1 fruit fly cellular context compared by ENCODE assay signal in genomic region chr3L:13862403-13862802, dm6.
TF ChIP-seq lines count a peak whose summit lies in the region.

No protein-coding gene starts in this region.

TF ChIP-seq in whole organism, embryonic, 481 proteins besides CTCF, POLR2A, EP300 and RAD21 (continued from another document and continues in another):
- TF ChIP-seq CG9817 (tag; optimal IDR thresholded peaks at IDR 0.05; lab: Kevin White, UChicago) (peak; percentile 92), eve (GFP tag; optimal IDR thresholded peaks at IDR 0.05; lab: Kevin White, UChicago) (no peak), CG8089 (GFP tag; optimal IDR thresholded peaks at IDR 0.05; lab: Kevin White, UChicago) (peak; percentile 76), Fer3 (tag; optimal IDR thresholded peaks at IDR 0.05; lab: Kevin White, UChicago) (peak; percentile 77), CG2889 (GFP tag; IDR thresholded peaks at IDR 0.05; lab: Robert Waterston, UW) (no peak; the same call in 1 of the 3 replicates), klu (GFP tag; IDR thresholded peaks at IDR 0.05; lab: Robert Waterston, UW) (peak; percentile 68), Aef1 (GFP tag; IDR thresholded peaks at IDR 0.05; lab: Robert Waterston, UW) (peak; percentile 88), stwl (tag; optimal IDR thresholded peaks at IDR 0.05; lab: Kevin White, UChicago) (no peak), fu2 (GFP tag; optimal IDR thresholded peaks at IDR 0.05; lab: Kevin White, UChicago) (peak; percentile 77), BtbVII (GFP tag; optimal IDR thresholded peaks at IDR 0.05; lab: Kevin White, UChicago) (no peak), CG9932 (GFP tag; IDR thresholded peaks at IDR 0.05; lab: Robert Waterston, UW) (peak; percentile 97), CG2120 (GFP tag; optimal IDR thresholded peaks at IDR 0.05; lab: Kevin White, UChicago) (peak; percentile 96), dimm (GFP tag; IDR thresholded peaks at IDR 0.05; lab: Robert Waterston, UW) (peak; percentile 89), CG17802 (tag; optimal IDR thresholded peaks at IDR 0.05; lab: Kevin White, UChicago) (no peak), MBD-R2 (GFP tag; IDR thresholded peaks at IDR 0.05; lab: Robert Waterston, UW) (no peak), org-1 (GFP tag; optimal IDR thresholded peaks at IDR 0.05; lab: Kevin White, UChicago) (peak; percentile 60), schlank (tag; optimal IDR thresholded peaks at IDR 0.05; lab: Kevin White, UChicago) (peak; percentile 78), Ets97D (GFP tag; optimal IDR thresholded peaks at IDR 0.05; lab: Kevin White, UChicago) (peak; percentile 58), CG34422 (GFP tag; IDR thresholded peaks at IDR 0.05; lab: Robert Waterston, UW) (no peak), CG34376 (GFP tag; optimal IDR thresholded peaks at IDR 0.05; lab: Kevin White, UChicago) (peak; percentile 59), tx (GFP tag; optimal IDR thresholded peaks at IDR 0.05; lab: Kevin White, UChicago) (peak; percentile 89), lov (optimal IDR thresholded peaks at IDR 0.05; lab: Kevin White, UChicago) (no peak), lov (GFP tag; IDR thresholded peaks at IDR 0.05; lab: Robert Waterston, UW) (peak; percentile 88), CG6791 (GFP tag; IDR thresholded peaks at IDR 0.05; lab: Robert Waterston, UW; ENCODE audit: partially characterized antibody) (no peak), trh (GFP tag; optimal IDR thresholded peaks at IDR 0.05; lab: Kevin White, UChicago) (peak; percentile 47), CG15601 (tag; optimal IDR thresholded peaks at IDR 0.05; lab: Kevin White, UChicago) (no peak), CG17612 (GFP tag; IDR thresholded peaks at IDR 0.05; lab: Robert Waterston, UW) (peak; percentile 83), toy (GFP tag; IDR thresholded peaks at IDR 0.05; lab: Robert Waterston, UW) (peak; percentile 83; the same call in 1 of the 2 replicates), kni (GFP tag; optimal IDR thresholded peaks at IDR 0.05; lab: Kevin White, UChicago) (no peak), gt (GFP tag; IDR thresholded peaks at IDR 0.05; lab: Robert Waterston, UW) (peak; percentile 61; the same call in 1 of the 2 replicates), CG1529 (GFP tag; optimal IDR thresholded peaks at IDR 0.05; lab: Kevin White, UChicago) (peak; percentile 63), Bdp1 (GFP tag; optimal IDR thresholded peaks at IDR 0.05; lab: Kevin White, UChicago) (peak; percentile 62), CG3995 (GFP tag; optimal IDR thresholded peaks at IDR 0.05; lab: Kevin White, UChicago) (no peak), CG3407 (GFP tag; optimal IDR thresholded peaks at IDR 0.05; lab: Kevin White, UChicago) (peak; percentile 54), p53 (GFP tag; optimal IDR thresholded peaks at IDR 0.05; lab: Kevin White, UChicago) (peak; percentile 70), repo (GFP tag; optimal IDR thresholded peaks at IDR 0.05; lab: Kevin White, UChicago) (no peak), btn (GFP tag; optimal IDR thresholded peaks at IDR 0.05; lab: Kevin White, UChicago) (peak; percentile 9), cad (GFP tag; optimal IDR thresholded peaks at IDR 0.05; lab: Kevin White, UChicago) (no peak), ab (GFP tag; optimal IDR thresholded peaks at IDR 0.05; lab: Kevin White, UChicago) (peak; percentile 91), CoRest (tag; optimal IDR thresholded peaks at IDR 0.05; lab: Kevin White, UChicago) (peak; percentile 84), CG32772 (GFP tag; IDR thresholded peaks at IDR 0.05; lab: Robert Waterston, UW) (no peak; the same call in 1 of the 2 replicates), CG9876 (GFP tag; optimal IDR thresholded peaks at IDR 0.05; lab: Kevin White, UChicago) (peak; percentile 72), CG14965 (GFP tag; optimal IDR thresholded peaks at IDR 0.05; lab: Kevin White, UChicago; ENCODE audit: borderline replicate concordance) (no peak), CG11247 (GFP tag; IDR thresholded peaks at IDR 0.05; lab: Robert Waterston, UW) (peak; percentile 90), chif (GFP tag; optimal IDR thresholded peaks at IDR 0.05; lab: Kevin White, UChicago) (peak; percentile 83 to 86), lilli (GFP tag; optimal IDR thresholded peaks at IDR 0.05; lab: Kevin White, UChicago) (peak; percentile 92), dm (GFP tag; optimal IDR thresholded peaks at IDR 0.05; lab: Kevin White, UChicago) (peak; percentile 74), Trl (optimal IDR thresholded peaks at IDR 0.05; lab: Kevin White, UChicago) (no peak), Trl (GFP tag; optimal IDR thresholded peaks at IDR 0.05; lab: Kevin White, UChicago) (peak; percentile 82), Atf6 (GFP tag; IDR thresholded peaks at IDR 0.05; lab: Robert Waterston, UW) (peak; percentile 91), CG6765 (GFP tag; optimal IDR thresholded peaks at IDR 0.05; lab: Kevin White, UChicago) (no peak), CG14441 (GFP tag; IDR thresholded peaks at IDR 0.05; lab: Robert Waterston, UW) (peak; percentile 94), rib (GFP tag; IDR thresholded peaks at IDR 0.05; lab: Robert Waterston, UW) (peak; percentile 90), fd3F (GFP tag; optimal IDR thresholded peaks at IDR 0.05; lab: Kevin White, UChicago) (peak; percentile 84), CG4282 (GFP tag; optimal IDR thresholded peaks at IDR 0.05; lab: Kevin White, UChicago) (peak; percentile 84), Hr51 (GFP tag; optimal IDR thresholded peaks at IDR 0.05; lab: Kevin White, UChicago) (peak; percentile 74 to 78), CG12155 (GFP tag; optimal IDR thresholded peaks at IDR 0.05; lab: Kevin White, UChicago) (peak; percentile 87), usp (GFP tag; optimal IDR thresholded peaks at IDR 0.05; lab: Kevin White, UChicago) (no peak), CG14050 (GFP tag; IDR thresholded peaks at IDR 0.05; lab: Robert Waterston, UW) (peak; percentile 85), Dfd (GFP tag; optimal IDR thresholded peaks at IDR 0.05; lab: Kevin White, UChicago) (no peak), HLH4C (GFP tag; IDR thresholded peaks at IDR 0.05; lab: Robert Waterston, UW; ENCODE audit: partially characterized antibody) (0 out of 3 replicates have a peak, but pooled peaks have one; percentile 44), ems (GFP tag; optimal IDR thresholded peaks at IDR 0.05; lab: Kevin White, UChicago) (peak; percentile 89), NFAT (GFP tag; IDR thresholded peaks at IDR 0.05; lab: Robert Waterston, UW) (peak; percentile 97), Hr78 (GFP tag; optimal IDR thresholded peaks at IDR 0.05; lab: Kevin White, UChicago) (peak in 1 of 2 experiments; percentile 75), ci (GFP tag; IDR thresholded peaks at IDR 0.05; lab: Robert Waterston, UW) (peak; percentile 95), CG10654 (GFP tag; optimal IDR thresholded peaks at IDR 0.05; lab: Kevin White, UChicago) (no peak), Doc3 (GFP tag; IDR thresholded peaks at IDR 0.05; lab: Robert Waterston, UW; ENCODE audit: partially characterized antibody) (no peak), E2f1 (GFP tag; IDR thresholded peaks at IDR 0.05; lab: Robert Waterston, UW) (peak; percentile 82), sug (tag; optimal IDR thresholded peaks at IDR 0.05; lab: Kevin White, UChicago) (peak; percentile 99), odd (GFP tag; optimal IDR thresholded peaks at IDR 0.05; lab: Kevin White, UChicago) (peak; percentile 40), zfh1 (GFP tag; IDR thresholded peaks at IDR 0.05; lab: Robert Waterston, UW) (peak; percentile 92), dysf (GFP tag; IDR thresholded peaks at IDR 0.05; lab: Robert Waterston, UW) (peak; percentile 90), pum (GFP tag; optimal IDR thresholded peaks at IDR 0.05; lab: Kevin White, UChicago) (peak; percentile 87), BEAF-32 (GFP tag; optimal IDR thresholded peaks at IDR 0.05; lab: Kevin White, UChicago) (no peak), pan (optimal IDR thresholded peaks at IDR 0.05; lab: Kevin White, UChicago) (no peak), pan (GFP tag; optimal IDR thresholded peaks at IDR 0.05 in 1 of 2, IDR thresholded peaks at IDR 0.05 in 1 of 2) (peak in 1 of 2 experiments; percentile 80), mirr (GFP tag; optimal IDR thresholded peaks at IDR 0.05; lab: Kevin White, UChicago) (peak; percentile 90), CG9437 (GFP tag; optimal IDR thresholded peaks at IDR 0.05; lab: Kevin White, UChicago) (peak; percentile 68), gsb (GFP tag; IDR thresholded peaks at IDR 0.05; lab: Robert Waterston, UW) (peak; percentile 89), sqz (GFP tag; optimal IDR thresholded peaks at IDR 0.05; lab: Kevin White, UChicago) (no peak), CG8290 (GFP tag; optimal IDR thresholded peaks at IDR 0.05; lab: Kevin White, UChicago) (peak; percentile 65), CG8290 (tag; optimal IDR thresholded peaks at IDR 0.05; lab: Kevin White, UChicago) (peak in 1 of 2 experiments; percentile 99), oc (tag; optimal IDR thresholded peaks at IDR 0.05; lab: Kevin White, UChicago) (peak; percentile 62), CG12299 (tag; optimal IDR thresholded peaks at IDR 0.05; lab: Kevin White, UChicago) (peak; percentile 58), kah (GFP tag; optimal IDR thresholded peaks at IDR 0.05; lab: Kevin White, UChicago) (no peak), CG18599 (GFP tag; optimal IDR thresholded peaks at IDR 0.05; lab: Kevin White, UChicago) (no peak), CG4424 (GFP tag; optimal IDR thresholded peaks at IDR 0.05; lab: Kevin White, UChicago) (peak; percentile 66), CG9215 (GFP tag; IDR thresholded peaks at IDR 0.05; lab: Robert Waterston, UW) (peak; percentile 79), zf30C (GFP tag; optimal IDR thresholded peaks at IDR 0.05; lab: Kevin White, UChicago) (no peak), CG16779 (GFP tag; IDR thresholded peaks at IDR 0.05; lab: Robert Waterston, UW) (peak; percentile 88), da (GFP tag; optimal IDR thresholded peaks at IDR 0.05; lab: Kevin White, UChicago) (peak; percentile 87), Deaf1 (tag; optimal IDR thresholded peaks at IDR 0.05; lab: Kevin White, UChicago) (no peak), tap (tag; optimal IDR thresholded peaks at IDR 0.05; lab: Kevin White, UChicago) (no peak), gfzf (GFP tag; optimal IDR thresholded peaks at IDR 0.05; lab: Kevin White, UChicago) (no peak), MTF-1 (GFP tag; optimal IDR thresholded peaks at IDR 0.05; lab: Kevin White, UChicago; ENCODE audit: borderline replicate concordance) (no peak), CG6854 (GFP tag; optimal IDR thresholded peaks at IDR 0.05; lab: Kevin White, UChicago) (peak; percentile 52), CG16863 (GFP tag; optimal IDR thresholded peaks at IDR 0.05; lab: Kevin White, UChicago) (peak; percentile 86), CG18011 (GFP tag; optimal IDR thresholded peaks at IDR 0.05; lab: Kevin White, UChicago) (peak; percentile 67), Med (GFP tag; lab: Kevin White, UChicago) (peak; percentile 99), caup (GFP tag; optimal IDR thresholded peaks at IDR 0.05; lab: Kevin White, UChicago; ENCODE audit: severe bottlenecking) (peak; percentile 49), CG17829 (tag; optimal IDR thresholded peaks at IDR 0.05; lab: Kevin White, UChicago) (peak; percentile 59), E2f2 (GFP tag; IDR thresholded peaks at IDR 0.05; lab: Robert Waterston, UW) (peak; percentile 57), z (GFP tag; IDR thresholded peaks at IDR 0.05; lab: Robert Waterston, UW) (peak; percentile 60; the same call in 2 of the 3 replicates), CG3847 (GFP tag; IDR thresholded peaks at IDR 0.05; lab: Robert Waterston, UW) (peak; percentile 94), crol (GFP tag; IDR thresholded peaks at IDR 0.05; lab: Robert Waterston, UW) (peak; percentile 75), Antp (GFP tag; optimal IDR thresholded peaks at IDR 0.05; lab: Kevin White, UChicago) (peak; percentile 97), Awh (GFP tag; IDR thresholded peaks at IDR 0.05; lab: Robert Waterston, UW) (peak; percentile 91), dmrt99B (tag; optimal IDR thresholded peaks at IDR 0.05; lab: Kevin White, UChicago) (peak; percentile 68), ham (GFP tag; IDR thresholded peaks at IDR 0.05; lab: Robert Waterston, UW) (peak; percentile 67; the same call in 1 of the 2 replicates), CG3065 (GFP tag; optimal IDR thresholded peaks at IDR 0.05; lab: Kevin White, UChicago) (peak; percentile 56), Usf (GFP tag; optimal IDR thresholded peaks at IDR 0.05; lab: Kevin White, UChicago) (peak; percentile 64), cato (GFP tag; optimal IDR thresholded peaks at IDR 0.05; lab: Kevin White, UChicago; ENCODE audit: borderline replicate concordance) (peak; percentile 70), CG7556 (GFP tag; optimal IDR thresholded peaks at IDR 0.05; lab: Kevin White, UChicago) (peak; percentile 57), CG7745 (tag; optimal IDR thresholded peaks at IDR 0.05; lab: Kevin White, UChicago) (no peak), GATAe (GFP tag; conservative IDR thresholded peaks at IDR 0.05; lab: Robert Waterston, UW) (peak; percentile 93), dmrt11E (tag; optimal IDR thresholded peaks at IDR 0.05; lab: Kevin White, UChicago) (peak; percentile 17), tup (GFP tag; optimal IDR thresholded peaks at IDR 0.05; lab: Kevin White, UChicago) (peak; percentile 73), br (optimal IDR thresholded peaks at IDR 0.05; lab: Kevin White, UChicago) (no peak), twi (tag; optimal IDR thresholded peaks at IDR 0.05; lab: Kevin White, UChicago) (peak; percentile 75), bigmax (GFP tag; optimal IDR thresholded peaks at IDR 0.05; lab: Kevin White, UChicago) (no peak), CG4707 (GFP tag; optimal IDR thresholded peaks at IDR 0.05; lab: Kevin White, UChicago) (peak; percentile 5), Rx (GFP tag; IDR thresholded peaks at IDR 0.05; lab: Robert Waterston, UW) (peak; percentile 49; the same call in 1 of the 2 replicates), Camta (GFP tag; optimal IDR thresholded peaks at IDR 0.05; lab: Kevin White, UChicago) (peak; percentile 76), dati (GFP tag; IDR thresholded peaks at IDR 0.05; lab: Robert Waterston, UW) (no peak), Spps (tag; optimal IDR thresholded peaks at IDR 0.05; lab: Kevin White, UChicago) (no peak), CG10267 (tag; optimal IDR thresholded peaks at IDR 0.05; lab: Kevin White, UChicago) (no peak), Kr (GFP tag; optimal IDR thresholded peaks at IDR 0.05; lab: Kevin White, UChicago) (no peak), onecut (GFP tag; IDR thresholded peaks at IDR 0.05; lab: Robert Waterston, UW) (peak; percentile 66), bab2 (GFP tag; optimal IDR thresholded peaks at IDR 0.05; lab: Kevin White, UChicago) (peak; percentile 91), psq (GFP tag; optimal IDR thresholded peaks at IDR 0.05; lab: Kevin White, UChicago) (peak; percentile 58), crp (GFP tag; optimal IDR thresholded peaks at IDR 0.05; lab: Kevin White, UChicago) (peak in 1 of 2 experiments; percentile 27), CG11456 (GFP tag; IDR thresholded peaks at IDR 0.05; lab: Robert Waterston, UW) (peak; percentile 99)
